Fruit fly (Drosophila melanogaster): ENCODE measurements around the gene CG12316.

The CG12316 gene

DNA sequence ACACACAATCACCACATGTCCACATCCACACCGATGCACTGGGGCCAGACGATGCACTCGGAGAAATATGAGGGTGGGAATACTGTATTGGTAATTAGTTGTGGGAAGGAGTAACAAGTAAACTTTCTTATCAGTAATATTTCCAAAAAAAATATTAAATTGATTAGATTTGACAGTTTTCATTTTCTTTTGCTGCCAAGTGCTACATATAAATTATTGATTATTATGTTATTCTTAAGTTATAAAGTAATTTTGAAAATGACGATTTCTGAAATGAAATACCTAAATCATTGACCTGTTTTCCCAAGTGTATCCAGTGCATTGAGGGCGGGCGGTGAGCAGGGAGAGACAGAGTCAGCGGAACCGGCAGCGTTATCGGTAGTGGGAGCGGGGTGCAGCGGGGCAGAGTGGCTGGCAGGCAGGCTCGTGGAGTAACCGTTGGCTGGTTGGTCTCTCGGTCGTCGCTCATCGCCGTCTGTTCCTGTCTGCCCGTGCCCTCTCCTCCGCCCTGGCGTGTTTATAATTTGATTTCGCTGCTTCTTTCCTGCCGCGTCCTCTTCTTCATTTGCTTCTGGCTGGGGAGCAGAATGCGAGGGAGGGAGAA, 28.9 kb downstream of the CG12316 start (continued):
- TF ChIP-seq CG14441 (GFP tag; IDR thresholded peaks at IDR 0.05) = no peak
- TF ChIP-seq Adf1 (GFP tag; IDR thresholded peaks at IDR 0.05) = no peak
- TF ChIP-seq CG6254 (GFP tag; optimal IDR thresholded peaks at IDR 0.05) = peak; percentile 32
- TF ChIP-seq CG1529 (GFP tag; optimal IDR thresholded peaks at IDR 0.05) = peak; percentile 58
- TF ChIP-seq bigmax (GFP tag; optimal IDR thresholded peaks at IDR 0.05) = no peak
- TF ChIP-seq CG7987 (GFP tag; optimal IDR thresholded peaks at IDR 0.05) = no peak
- TF ChIP-seq eve (GFP tag; optimal IDR thresholded peaks at IDR 0.05) = no peak
- TF ChIP-seq CG12104 (GFP tag; optimal IDR thresholded peaks at IDR 0.05) = no peak
- TF ChIP-seq CG34224 (GFP tag; IDR thresholded peaks at IDR 0.05; ENCODE audit: partially characterized antibody) = no peak
- TF ChIP-seq sim (GFP tag; IDR thresholded peaks at IDR 0.05) = no peak
- no peak for TF ChIP-seq Aef1 (GFP tag; IDR thresholded peaks at IDR 0.05)
- TF ChIP-seq CG6175 (GFP tag; IDR thresholded peaks at IDR 0.05) = no peak
- TF ChIP-seq CG3995 (GFP tag; optimal IDR thresholded peaks at IDR 0.05) = no peak
- no peak for TF ChIP-seq CG15514 (GFP tag; optimal IDR thresholded peaks at IDR 0.05)
- TF ChIP-seq ase (GFP tag; IDR thresholded peaks at IDR 0.05) = no peak
- TF ChIP-seq sna (GFP tag; IDR thresholded peaks at IDR 0.05; ENCODE audit: partially characterized antibody) = no peak
- 0 out of 3 replicates have a peak, but pooled peaks have one; percentile 32 for TF ChIP-seq CG11093 (GFP tag; IDR thresholded peaks at IDR 0.05)
- no peak for TF ChIP-seq CG17186 (GFP tag; optimal IDR thresholded peaks at IDR 0.05)
- TF ChIP-seq lmd (GFP tag; IDR thresholded peaks at IDR 0.05) = peak; percentile 36
- peak; percentile 79 for TF ChIP-seq gem (tag; optimal IDR thresholded peaks at IDR 0.05)
- TF ChIP-seq ro (GFP tag; IDR thresholded peaks at IDR 0.05) = no peak
- no peak for TF ChIP-seq Taf1 (GFP tag; IDR thresholded peaks at IDR 0.05)
- TF ChIP-seq ash1 (GFP tag; optimal IDR thresholded peaks at IDR 0.05) = no peak
- peak; percentile 11 for TF ChIP-seq sqz (GFP tag; optimal IDR thresholded peaks at IDR 0.05)
- TF ChIP-seq grn (GFP tag; optimal IDR thresholded peaks at IDR 0.05) = no peak
- TF ChIP-seq CG18011 (GFP tag; optimal IDR thresholded peaks at IDR 0.05) = no peak
- TF ChIP-seq her (GFP tag; optimal IDR thresholded peaks at IDR 0.05) = no peak
- peak; percentile 62 for TF ChIP-seq CG4424 (GFP tag; optimal IDR thresholded peaks at IDR 0.05)
- no peak for TF ChIP-seq chn (GFP tag; optimal IDR thresholded peaks at IDR 0.05)
- no peak for TF ChIP-seq ranshi (GFP tag; IDR thresholded peaks at IDR 0.05)
- TF ChIP-seq stwl (tag; optimal IDR thresholded peaks at IDR 0.05) = no peak
- TF ChIP-seq da (GFP tag; optimal IDR thresholded peaks at IDR 0.05) = no peak
- TF ChIP-seq CG9609 (GFP tag; optimal IDR thresholded peaks at IDR 0.05) = no peak
- no peak for TF ChIP-seq gsb (GFP tag; IDR thresholded peaks at IDR 0.05)
- no peak for TF ChIP-seq CG33213 (GFP tag; optimal IDR thresholded peaks at IDR 0.05)
- TF ChIP-seq Sox100B (GFP tag; optimal IDR thresholded peaks at IDR 0.05) = peak; percentile 75
- TF ChIP-seq CG11560 (tag; IDR thresholded peaks at IDR 0.05) = 0 out of 3 replicates have a peak, but pooled peaks have one; percentile 10
- TF ChIP-seq CG2875 (GFP tag; optimal IDR thresholded peaks at IDR 0.05) = peak; percentile 50
- TF ChIP-seq aop (GFP tag; IDR thresholded peaks at IDR 0.05) = no peak
- TF ChIP-seq Vsx1 (GFP tag; optimal IDR thresholded peaks at IDR 0.05) = no peak
- no peak for TF ChIP-seq Dref (GFP tag; IDR thresholded peaks at IDR 0.05)
- TF ChIP-seq CG14667 (GFP tag; IDR thresholded peaks at IDR 0.05) = no peak
- TF ChIP-seq CG12942 (GFP tag; optimal IDR thresholded peaks at IDR 0.05) = no peak
- TF ChIP-seq eyg (GFP tag; optimal IDR thresholded peaks at IDR 0.05) = no peak
- peak; percentile 45 for TF ChIP-seq Xbp1 (GFP tag; optimal IDR thresholded peaks at IDR 0.05)
- TF ChIP-seq CG14050 (GFP tag; IDR thresholded peaks at IDR 0.05) = no peak
- no peak for TF ChIP-seq psq (GFP tag; optimal IDR thresholded peaks at IDR 0.05)
- peak; percentile 44 for TF ChIP-seq ewg (GFP tag; optimal IDR thresholded peaks at IDR 0.05)
- peak; percentile 76 for TF ChIP-seq zf30C (GFP tag; optimal IDR thresholded peaks at IDR 0.05)
- TF ChIP-seq CG7357 (GFP tag; IDR thresholded peaks at IDR 0.05) = no peak; the same call in 2 of the 3 replicates
- no peak for TF ChIP-seq CG7963 (GFP tag; IDR thresholded peaks at IDR 0.05; ENCODE audit: partially characterized antibody)
